Worm (Caenorhabditis elegans) whole organism, L2 larva: ENCODE data around the gene C12D12.1.

Experiments used
- aly-2 ChIP-seq: fragments of 150-350 bp; optimal IDR thresholded peaks from 2 replicates; lab custom pipeline; 2014; ENCODE audit warnings: missing biosample characterization, missing genetic modification characterization
- nhr-77 ChIP-seq: fragments of 150-350 bp; optimal IDR thresholded peaks from 2 replicates; lab custom pipeline; 2014; ENCODE audit warnings: missing biosample characterization, missing genetic modification characterization

ce11 chrX:3534218-3534617 is 35.2 kb downstream of the C12D12.1 start:
- TF ChIP-seq aly-2 (no peak), nhr-77 (tag; lab: Kevin White, UChicago) (no peak)
